Worm (Caenorhabditis elegans) whole organism, mixed stage, embryonic: ENCODE measurements around the gene math-22.

ENCODE experiments used
- cnd-1 ChIP-seq: fragments of 200-800 bp; sonication (Bioruptor generic); optimal IDR thresholded peaks from 2 replicates; lab custom pipeline; 2018; ENCODE audit warnings: mild to moderate bottlenecking, missing genetic modification characterization, missing compliant biosample characterization
- elt-3 ChIP-seq: fragments of 150-350 bp; optimal IDR thresholded peaks from 2 replicates; lab custom pipeline; 2014; ENCODE audit warnings: missing biosample characterization, missing genetic modification characterization
- lin-13 ChIP-seq: fragments of 150-350 bp; optimal IDR thresholded peaks from 2 replicates; lab custom pipeline; 2014; ENCODE audit warnings: missing biosample characterization, missing genetic modification characterization
- lsy-2 ChIP-seq: fragments of 150-350 bp; optimal IDR thresholded peaks from 2 replicates; lab custom pipeline; 2014; ENCODE audit warnings: missing biosample characterization, missing genetic modification characterization
- mab-5 ChIP-seq: fragments of 150-350 bp; optimal IDR thresholded peaks from 2 replicates; lab custom pipeline; 2014; ENCODE audit warnings: missing biosample characterization, missing genetic modification characterization
- nhr-12 ChIP-seq: fragments of 150-350 bp; optimal IDR thresholded peaks from 2 replicates; lab custom pipeline; 2014; ENCODE audit warnings: missing biosample characterization, missing genetic modification characterization
- nhr-237 ChIP-seq: fragments of 150-350 bp; optimal IDR thresholded peaks from 2 replicates; lab custom pipeline; 2014; ENCODE audit warnings: missing biosample characterization, missing genetic modification characterization
- nhr-28 ChIP-seq: fragments of 150-350 bp; optimal IDR thresholded peaks from 2 replicates; lab custom pipeline; 2014; ENCODE audit warnings: missing biosample characterization, missing genetic modification characterization
- nhr-76 ChIP-seq: sonication (generic microtip); optimal IDR thresholded peaks from 2 replicates; lab custom pipeline; 2017; ENCODE audit warnings: missing biosample characterization, missing genetic modification characterization
- sem-2 ChIP-seq: fragments of 200-800 bp; sonication (Bioruptor generic); optimal IDR thresholded peaks from 2 replicates; lab custom pipeline; 2018; ENCODE audit warnings: mild to moderate bottlenecking, missing genetic modification characterization, missing compliant biosample characterization
- snpc-4 ChIP-seq: fragments of 150-350 bp; optimal IDR thresholded peaks from 2 replicates; lab custom pipeline; 2014; ENCODE audit warnings: missing biosample characterization, missing genetic modification characterization
- sptf-1 ChIP-seq: sonication (generic microtip); optimal IDR thresholded peaks from 2 replicates; lab custom pipeline; 2017; ENCODE audit warnings: mild to moderate bottlenecking, missing genetic modification characterization, moderate library complexity, missing compliant biosample characterization
- unc-39 ChIP-seq: fragments of 150-350 bp; optimal IDR thresholded peaks from 2 replicates; lab custom pipeline; 2014; ENCODE audit warnings: missing biosample characterization, missing genetic modification characterization
- unc-62 ChIP-seq: fragments of 150-350 bp; optimal IDR thresholded peaks from 2 replicates; lab custom pipeline; 2014; ENCODE audit warnings: missing biosample characterization, missing genetic modification reagents, missing genetic modification characterization

- no peak for TF ChIP-seq unc-39 (tag; lab: Kevin White, UChicago)
- TF ChIP-seq nhr-76 (tag; lab: Kevin White, UChicago), result no peak
- TF ChIP-seq nhr-12 (tag; lab: Kevin White, UChicago), result no peak
- TF ChIP-seq nhr-28, result no peak
- TF ChIP-seq snpc-4 (tag; lab: Kevin White, UChicago), result no peak
- TF ChIP-seq sptf-1 (tag; lab: Kevin White, UChicago), result no peak
- TF ChIP-seq lsy-2 (tag; lab: Kevin White, UChicago), result no peak
- TF ChIP-seq unc-62, result no peak
- no peak for TF ChIP-seq mab-5 (tag; lab: Kevin White, UChicago)
- TF ChIP-seq cnd-1 (tag; lab: Kevin White, UChicago), result no peak
- no peak for TF ChIP-seq elt-3 (tag; lab: Kevin White, UChicago)
- no peak for TF ChIP-seq lin-13
- no peak for TF ChIP-seq nhr-237 (tag; lab: Kevin White, UChicago)
- no peak for TF ChIP-seq sem-2 (GFP tag; lab: Kevin White, UChicago)
Observed at ce11 chrII:1869120-1869519, 36.1 kb upstream of the math-22 start, which contains the start of gene math-14.
